Worm (Caenorhabditis elegans) whole organism, L4 larva: ENCODE results near the gene ZK218.1.

ENCODE experiments used
- T20F7.1 ChIP-seq: fragments of 200-800 bp; sonication (Bioruptor generic); optimal IDR thresholded peaks from 2 replicates; lab custom pipeline; 2018; ENCODE audit warnings: mild to moderate bottlenecking, missing genetic modification characterization, missing compliant biosample characterization
- aha-1 ChIP-seq: fragments of 150-350 bp; peaks from one replicate; lab custom pipeline; 2014; ENCODE audit warnings: missing biosample characterization, missing genetic modification characterization
- ama-1 ChIP-seq: fragments of 150-350 bp; optimal IDR thresholded peaks from 2 replicates; lab custom pipeline; 2014; ENCODE audit warnings: inconsistent platforms, mixed read lengths
- ces-1 ChIP-seq: fragments of 150-350 bp; sonication (generic microtip); optimal IDR thresholded peaks from 4 replicates; lab custom pipeline; 2014; ENCODE audit warnings: missing biosample characterization, missing genetic modification reagents, missing genetic modification characterization
- jun-1 ChIP-seq: fragments of 150-350 bp; optimal IDR thresholded peaks from 2 replicates; lab custom pipeline; 2014; ENCODE audit warnings: missing biosample characterization, missing genetic modification reagents, missing genetic modification characterization
- lin-13 ChIP-seq: fragments of 150-350 bp; optimal IDR thresholded peaks from 2 replicates; lab custom pipeline; 2014; ENCODE audit warnings: missing biosample characterization, missing genetic modification reagents, missing genetic modification characterization
- lin-15B ChIP-seq: fragments of 150-350 bp; sonication (generic microtip); optimal IDR thresholded peaks from 3 replicates; lab custom pipeline; 2014; ENCODE audit warnings: missing biosample characterization, missing genetic modification characterization
- lin-29 ChIP-seq: fragments of 200-800 bp; sonication (Bioruptor generic); IDR thresholded peaks from 2 replicates; pipeline ENCODE4 v1.3.6; 2022; ENCODE audit warnings: missing genetic modification reagents, missing genetic modification characterization, missing compliant biosample characterization
- lir-3 ChIP-seq: sonication (generic microtip); optimal IDR thresholded peaks from 2 replicates; lab custom pipeline; 2016; ENCODE audit warnings: mild to moderate bottlenecking, missing genetic modification characterization, missing compliant biosample characterization
- mep-1 ChIP-seq: fragments of 150-350 bp; sonication (generic microtip); optimal IDR thresholded peaks from 3 replicates; lab custom pipeline; 2014; ENCODE audit warnings: missing biosample characterization, missing genetic modification characterization
- snpc-4 ChIP-seq: fragments of 150-350 bp; optimal IDR thresholded peaks from 2 replicates; lab custom pipeline; 2014; ENCODE audit warnings: missing biosample characterization, missing genetic modification characterization
- zip-11 ChIP-seq: fragments of 200-800 bp; sonication (Bioruptor generic); IDR thresholded peaks from 2 replicates; pipeline ENCODE4 v1.3.6; 2022; ENCODE audit warnings: missing genetic modification characterization, missing compliant biosample characterization
- ztf-11 ChIP-seq: fragments of 150-350 bp; optimal IDR thresholded peaks from 2 replicates; lab custom pipeline; 2014; ENCODE audit warnings: missing biosample characterization, missing genetic modification characterization

DNA sequence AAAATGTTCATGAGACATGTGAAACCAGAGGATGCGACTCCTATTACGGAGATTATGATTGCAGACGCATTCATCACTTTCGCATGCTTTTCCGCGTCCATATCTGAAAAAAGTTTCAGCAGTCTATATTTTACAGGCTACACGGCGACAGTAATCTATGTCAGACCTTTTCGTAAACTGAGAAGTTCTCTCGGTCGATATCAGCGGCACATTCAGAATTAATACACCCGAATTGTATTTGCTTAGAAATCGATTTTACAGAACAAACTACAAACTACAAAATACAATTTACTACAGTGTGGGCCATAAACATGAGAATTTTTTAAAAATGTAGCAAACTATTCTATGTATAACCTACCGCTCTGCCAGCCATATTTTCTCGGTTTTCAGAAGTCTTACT is 20.8 kb upstream of the ZK218.1 start, which contains the start of gene srbc-14:
- TF ChIP-seq ama-1 (lab: Kevin White, UChicago) (no peak), lin-29 (GFP tag; lab: Robert Waterston, UW) (no peak), snpc-4 (tag; lab: Kevin White, UChicago) (no peak), lir-3 (tag; lab: Kevin White, UChicago) (no peak), zip-11 (GFP tag; lab: Robert Waterston, UW) (no peak), T20F7.1 (GFP tag; lab: Kevin White, UChicago) (no peak), mep-1 (no peak), ces-1 (GFP tag; lab: Kevin White, UChicago) (no peak), jun-1 (no peak), lin-15B (tag; lab: Kevin White, UChicago) (no peak), aha-1 (tag; lab: Kevin White, UChicago) (no peak), ztf-11 (no peak), lin-13 (GFP tag; lab: Kevin White, UChicago) (no peak)
